Worm (Caenorhabditis elegans) whole organism, L4/young adult: ENCODE measurements around the gene fbxb-74.

Experiments
- W03F9.2 ChIP-seq: fragments of 150-350 bp; optimal IDR thresholded peaks from 2 replicates; lab custom pipeline; 2014; ENCODE audit warnings: missing biosample characterization, missing genetic modification characterization
- dao-5 ChIP-seq: sonication (generic microtip); optimal IDR thresholded peaks from 2 replicates; lab custom pipeline; 2016; ENCODE audit warnings: missing genotype, missing genetic modification characterization, moderate library complexity, missing compliant biosample characterization

ce11 chrIV:4451576-4451975 lies 12.5 kb upstream of the fbxb-74 start, which contains the start of gene R08C7.1:
- no peak for TF ChIP-seq dao-5 (tag; lab: Kevin White, UChicago)
- TF ChIP-seq W03F9.2: no peak
